Fruit fly (Drosophila melanogaster) whole organism, adult: ENCODE measurements around the gene CG7276.

Experiments used
- CG11617 ChIP-seq: fragments of 200-800 bp; sonication (Bioruptor generic); optimal IDR thresholded peaks from 2 replicates; lab custom pipeline; 2017; ENCODE audit warnings: mild to moderate bottlenecking, missing biosample characterization, missing genetic modification reagents, missing genetic modification characterization
- CG12768 ChIP-seq: fragments of 200-800 bp; sonication (Bioruptor generic); optimal IDR thresholded peaks from 2 replicates; lab custom pipeline; 2017; ENCODE audit warnings: missing biosample characterization, missing genetic modification characterization, mild to moderate bottlenecking, moderate library complexity, missing genetic modification reagents
- CG7101 ChIP-seq: fragments of 200-800 bp; sonication (Bioruptor generic); optimal IDR thresholded peaks from 2 replicates; lab custom pipeline; 2018; ENCODE audit warnings: missing biosample characterization, mild to moderate bottlenecking, missing genetic modification characterization, moderate library complexity
- Crg-1 ChIP-seq: fragments of 200-800 bp; sonication (Bioruptor generic); optimal IDR thresholded peaks from 2 replicates; lab custom pipeline; 2016; ENCODE audit warnings: missing biosample characterization, missing genetic modification characterization
- Hr96 ChIP-seq: fragments of 200-800 bp; sonication (Bioruptor generic); optimal IDR thresholded peaks from 2 replicates; lab custom pipeline; 2016; ENCODE audit warnings: missing biosample characterization, missing genetic modification characterization
- Mnt ChIP-seq: fragments of 200-800 bp; sonication (Bioruptor generic); optimal IDR thresholded peaks from 2 replicates; lab custom pipeline; 2016; ENCODE audit warnings: missing biosample characterization, mild to moderate bottlenecking, missing genetic modification characterization
- bab1 ChIP-seq: fragments of 200-800 bp; sonication (Bioruptor generic); optimal IDR thresholded peaks from 3 replicates; lab custom pipeline; 2019; ENCODE audit warnings: missing biosample characterization, mild to moderate bottlenecking, missing genetic modification characterization, moderate library complexity
- cic ChIP-seq: fragments of 200-800 bp; sonication (Bioruptor generic); optimal IDR thresholded peaks from 2 replicates; lab custom pipeline; 2017; ENCODE audit warnings: missing biosample characterization, mild to moderate bottlenecking, missing genetic modification characterization, moderate library complexity
- cnc ChIP-seq, 2 experiments: fragments of >200 bp; optimal IDR thresholded peaks; 2 replicates each; lab custom pipeline; 2017
- kay ChIP-seq: fragments of 200-800 bp; sonication (Bioruptor generic); peaks from one replicate; lab custom pipeline; 2016; ENCODE audit warnings: missing biosample characterization, missing genetic modification characterization, borderline replicate concordance
- tj ChIP-seq: fragments of 200-800 bp; sonication (Bioruptor generic); optimal IDR thresholded peaks from 3 replicates; lab custom pipeline; 2017; ENCODE audit warnings: missing biosample characterization, mild to moderate bottlenecking, missing genetic modification characterization, moderate library complexity

DNA sequence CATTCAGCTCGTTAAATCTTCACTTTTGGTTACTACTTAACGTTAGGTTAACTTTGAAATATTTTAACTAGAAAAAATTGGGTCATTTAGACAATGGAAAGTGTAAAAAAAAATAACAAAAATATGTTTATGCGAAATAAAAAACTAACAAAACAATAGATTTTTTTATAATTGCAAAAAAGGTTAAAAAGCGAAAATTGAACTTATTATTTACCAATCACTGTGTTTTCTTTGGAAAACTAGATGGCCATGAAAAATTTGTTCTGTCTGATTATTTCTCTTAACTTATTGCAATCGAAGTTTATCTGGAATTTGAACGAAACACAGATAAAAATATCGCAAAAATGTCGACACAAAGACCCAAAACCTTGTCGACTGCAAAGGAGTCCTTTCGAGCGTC, at the start of gene CG7276:
- TF ChIP-seq Crg-1 (GFP tag; lab: Kevin White, UChicago) (no peak), cic (no peak), cnc (optimal IDR thresholded peaks at IDR 0.05; lab: Kevin White, UChicago) (no peak), kay (GFP tag; lab: Kevin White, UChicago) (no peak), CG12768 (GFP tag; lab: Kevin White, UChicago) (no peak), bab1 (GFP tag; lab: Kevin White, UChicago) (no peak), Hr96 (GFP tag; lab: Kevin White, UChicago) (no peak), tj (no peak), CG11617 (GFP tag; lab: Kevin White, UChicago) (no peak), Mnt (GFP tag; lab: Kevin White, UChicago) (no peak), CG7101 (tag; lab: Kevin White, UChicago) (no peak)
